Fruit fly (Drosophila melanogaster) whole organism, embryonic: Measurements from ENCODE around the gene CG12081.

Source experiments
- Atf-2 ChIP-seq: fragments of 200-800 bp; sonication (Bioruptor generic); optimal IDR thresholded peaks from 2 replicates; lab custom pipeline; 2016; ENCODE audit warnings: missing biosample characterization, missing genetic modification characterization
- Atf6 ChIP-seq: fragments of 200-800 bp; sonication (Bioruptor generic); IDR thresholded peaks from 2 replicates; pipeline ENCODE4 v1.3.6; 2022; ENCODE audit warnings: missing biosample characterization, missing genetic modification characterization
- BEAF-32 ChIP-seq: fragments of 200-800 bp; sonication (Bioruptor generic); optimal IDR thresholded peaks from 3 replicates; lab custom pipeline; 2017; ENCODE audit warnings: missing biosample characterization, missing genetic modification characterization, mild to moderate bottlenecking, moderate library complexity, missing genetic modification reagents
- Bgb ChIP-seq: fragments of 200-800 bp; sonication (Bioruptor generic); IDR thresholded peaks from 2 replicates; pipeline ENCODE4 v1.3.6; 2022; ENCODE audit warnings: missing biosample characterization, missing genetic modification characterization; ENCODE audit not compliant: partially characterized antibody
- CG10209 ChIP-seq: fragments of 200-800 bp; sonication (Bioruptor generic); optimal IDR thresholded peaks from 3 replicates; lab custom pipeline; 2017; ENCODE audit warnings: missing biosample characterization, mild to moderate bottlenecking, missing genetic modification characterization, missing genetic modification reagents
- CG10321 ChIP-seq: fragments of 200-800 bp; sonication (Bioruptor generic); IDR thresholded peaks from 2 replicates; pipeline ENCODE4 v1.3.6; 2022; ENCODE audit warnings: missing biosample characterization, missing genetic modification characterization
- CG11085 ChIP-seq: fragments of 200-800 bp; sonication (Bioruptor generic); IDR thresholded peaks from 2 replicates; pipeline ENCODE4 v1.3.6; 2022; ENCODE audit warnings: missing biosample characterization, missing genetic modification characterization
- CG12071 ChIP-seq: fragments of 200-800 bp; sonication (Bioruptor generic); optimal IDR thresholded peaks from 3 replicates; lab custom pipeline; 2018; ENCODE audit warnings: missing biosample characterization, mild to moderate bottlenecking, missing genetic modification characterization
- CG13894 ChIP-seq: fragments of 200-800 bp; sonication (Bioruptor generic); optimal IDR thresholded peaks from 3 replicates; lab custom pipeline; 2018; ENCODE audit warnings: missing biosample characterization, mild to moderate bottlenecking, missing genetic modification characterization, moderate library complexity
- CG15011 ChIP-seq: fragments of 200-800 bp; sonication (Bioruptor generic); optimal IDR thresholded peaks from 3 replicates; lab custom pipeline; 2018; ENCODE audit warnings: missing biosample characterization, mild to moderate bottlenecking, missing genetic modification characterization
- CG15073 ChIP-seq: fragments of 200-800 bp; sonication (Bioruptor generic); optimal IDR thresholded peaks from 2 replicates; lab custom pipeline; 2016; ENCODE audit warnings: missing biosample characterization, missing genetic modification characterization
- CG15696 ChIP-seq: fragments of 200-800 bp; sonication (Bioruptor generic); optimal IDR thresholded peaks from 2 replicates; lab custom pipeline; 2019; ENCODE audit warnings: missing biosample characterization, mild to moderate bottlenecking, missing genetic modification characterization, moderate library complexity
- CG16813 ChIP-seq: fragments of 200-800 bp; sonication (Bioruptor generic); IDR thresholded peaks from 3 replicates; pipeline ENCODE4 v1.3.6; 2022; ENCODE audit warnings: missing biosample characterization, missing genetic modification characterization; ENCODE audit not compliant: partially characterized antibody
- CG17361 ChIP-seq: fragments of 200-800 bp; sonication (Bioruptor generic); IDR thresholded peaks from 3 replicates; pipeline ENCODE4 v1.3.6; 2022; ENCODE audit warnings: missing biosample characterization, missing genetic modification characterization
- CG18599 ChIP-seq: fragments of 200-800 bp; sonication (Bioruptor generic); optimal IDR thresholded peaks from 3 replicates; lab custom pipeline; 2017; ENCODE audit warnings: missing biosample characterization, missing genetic modification characterization, mild to moderate bottlenecking, moderate library complexity, missing genetic modification reagents
- CG2202 ChIP-seq: fragments of 200-800 bp; sonication (Bioruptor generic); optimal IDR thresholded peaks from 2 replicates; lab custom pipeline; 2018; ENCODE audit warnings: missing biosample characterization, mild to moderate bottlenecking, missing genetic modification characterization
- CG30403 ChIP-seq: fragments of 200-800 bp; sonication (Bioruptor generic); optimal IDR thresholded peaks from 3 replicates; lab custom pipeline; 2016; ENCODE audit warnings: missing biosample characterization, missing genetic modification characterization
- CG32767 ChIP-seq: fragments of 200-800 bp; sonication (Bioruptor generic); IDR thresholded peaks from 2 replicates; pipeline ENCODE4 v1.3.6; 2022; ENCODE audit warnings: missing biosample characterization, missing genetic modification characterization
- CG4404 ChIP-seq: fragments of 200-800 bp; sonication (Bioruptor generic); IDR thresholded peaks from 2 replicates; pipeline ENCODE4 v1.3.6; 2022; ENCODE audit warnings: missing biosample characterization, missing genetic modification characterization
- CG4854 ChIP-seq: fragments of 200-800 bp; sonication (Bioruptor generic); optimal IDR thresholded peaks from 2 replicates; lab custom pipeline; 2016; ENCODE audit warnings: missing biosample characterization, missing genetic modification characterization, inconsistent platforms
- CG6813 ChIP-seq: fragments of 200-800 bp; sonication (Bioruptor generic); optimal IDR thresholded peaks from 2 replicates; lab custom pipeline; 2017; ENCODE audit warnings: missing biosample characterization, missing genetic modification characterization, mild to moderate bottlenecking, moderate library complexity, missing genetic modification reagents
- CG8924 ChIP-seq: fragments of 200-800 bp; optimal IDR thresholded peaks from 3 replicates; lab custom pipeline; 2019; ENCODE audit warnings: missing biosample characterization, mild to moderate bottlenecking, missing genetic modification characterization, moderate library complexity
- Chrac-16 ChIP-seq: fragments of 200-800 bp; sonication (Bioruptor generic); optimal IDR thresholded peaks from 3 replicates; lab custom pipeline; 2016; ENCODE audit warnings: missing biosample characterization, missing genetic modification characterization
- Dref ChIP-seq: fragments of 200-800 bp; sonication (Bioruptor generic); IDR thresholded peaks from 2 replicates; pipeline ENCODE4 v1.3.6; 2022; ENCODE audit warnings: missing biosample characterization, missing genetic modification characterization
- H15 ChIP-seq: fragments of 200-800 bp; sonication (Bioruptor generic); IDR thresholded peaks from 3 replicates; pipeline ENCODE4 v1.3.6; 2022; ENCODE audit warnings: missing biosample characterization, missing genetic modification characterization
- H2.0 ChIP-seq: fragments of 200-800 bp; sonication (Bioruptor generic); IDR thresholded peaks from 2 replicates; pipeline ENCODE4 v1.3.6; 2022; ENCODE audit warnings: missing biosample characterization, missing genetic modification characterization
- HLHmδ ChIP-seq: fragments of 200-800 bp; sonication (Bioruptor generic); optimal IDR thresholded peaks from 2 replicates; lab custom pipeline; 2018; ENCODE audit warnings: missing biosample characterization, mild to moderate bottlenecking, missing genetic modification characterization, moderate library complexity
- Hmr ChIP-seq: fragments of 200-800 bp; sonication (Bioruptor generic); optimal IDR thresholded peaks from 3 replicates; lab custom pipeline; 2017; ENCODE audit warnings: mild to moderate bottlenecking, missing biosample characterization, missing genetic modification reagents, missing genetic modification characterization
- Hmx ChIP-seq: fragments of 200-800 bp; sonication (Bioruptor generic); optimal IDR thresholded peaks from 2 replicates; lab custom pipeline; 2016; ENCODE audit warnings: missing biosample characterization, missing genetic modification characterization
- Hsf ChIP-seq: fragments of 200-800 bp; sonication (Bioruptor generic); optimal IDR thresholded peaks from 3 replicates; lab custom pipeline; 2016; ENCODE audit warnings: missing biosample characterization, missing genetic modification characterization
- Lim3 ChIP-seq: fragments of 200-800 bp; sonication (Bioruptor generic); IDR thresholded peaks from 2 replicates; pipeline ENCODE4 v1.3.6; 2022; ENCODE audit warnings: missing biosample characterization, missing genetic modification characterization
- Lpt ChIP-seq: fragments of >200 bp; optimal IDR thresholded peaks from 2 replicates; lab custom pipeline; 2018; ENCODE audit warnings: missing biosample characterization, missing genetic modification characterization
- Max ChIP-seq: fragments of 200-800 bp; sonication (Bioruptor generic); optimal IDR thresholded peaks from 2 replicates; lab custom pipeline; 2016; ENCODE audit warnings: missing biosample characterization, mild to moderate bottlenecking, missing genetic modification characterization
- Oli ChIP-seq: fragments of 200-800 bp; sonication (Bioruptor generic); optimal IDR thresholded peaks from 2 replicates; lab custom pipeline; 2018; ENCODE audit warnings: missing biosample characterization, mild to moderate bottlenecking, missing genetic modification characterization, moderate library complexity
- Rfx ChIP-seq: fragments of 200-800 bp; sonication (Bioruptor generic); IDR thresholded peaks from 2 replicates; pipeline ENCODE4 v1.3.6; 2022; ENCODE audit warnings: missing biosample characterization, missing genetic modification characterization
- al ChIP-seq: fragments of 200-800 bp; sonication (Bioruptor generic); IDR thresholded peaks from 2 replicates; pipeline ENCODE4 v1.3.6; 2022; ENCODE audit warnings: missing biosample characterization, missing genetic modification characterization
- cwo ChIP-seq: fragments of 200-800 bp; sonication (Bioruptor generic); optimal IDR thresholded peaks from 3 replicates; lab custom pipeline; 2017; ENCODE audit warnings: missing biosample characterization, missing genetic modification characterization, mild to moderate bottlenecking, moderate library complexity, missing genetic modification reagents
- dm ChIP-seq: fragments of 200-800 bp; sonication (Bioruptor generic); optimal IDR thresholded peaks from 3 replicates; lab custom pipeline; 2016; ENCODE audit warnings: missing biosample characterization, missing genetic modification characterization
- dmrt99B ChIP-seq: fragments of 200-800 bp; sonication (Bioruptor generic); optimal IDR thresholded peaks from 2 replicates; lab custom pipeline; 2018; ENCODE audit warnings: missing biosample characterization, mild to moderate bottlenecking, missing genetic modification characterization, moderate library complexity
- eve ChIP-seq, 2 experiments: fragments of >200 bp; optimal IDR thresholded peaks; 2 replicates each; lab custom pipeline; 2017; ENCODE audit warnings: missing biosample characterization in 2 of 2, missing genetic modification characterization in 2 of 2
- gsb-n ChIP-seq: fragments of 200-800 bp; sonication (Bioruptor generic); optimal IDR thresholded peaks from 3 replicates; lab custom pipeline; 2018; ENCODE audit warnings: missing biosample characterization, mild to moderate bottlenecking, missing genetic modification characterization
- ham ChIP-seq: fragments of 200-800 bp; sonication (Bioruptor generic); IDR thresholded peaks from 2 replicates; pipeline ENCODE4 v1.3.6; 2022; ENCODE audit warnings: missing biosample characterization, missing genetic modification characterization
- hbn ChIP-seq: fragments of 200-800 bp; sonication (Bioruptor generic); IDR thresholded peaks from 2 replicates; pipeline ENCODE4 v1.3.6; 2022; ENCODE audit warnings: missing biosample characterization, missing genetic modification characterization; ENCODE audit not compliant: partially characterized antibody
- lmd ChIP-seq: fragments of 200-800 bp; sonication (Bioruptor generic); IDR thresholded peaks from 2 replicates; pipeline ENCODE4 v1.3.6; 2022; ENCODE audit warnings: missing biosample characterization, missing genetic modification characterization
- org-1 ChIP-seq: fragments of 200-800 bp; sonication (Bioruptor generic); optimal IDR thresholded peaks from 2 replicates; lab custom pipeline; 2017; ENCODE audit warnings: missing biosample characterization, missing genetic modification characterization
- phol ChIP-seq: fragments of 200-800 bp; sonication (Bioruptor generic); optimal IDR thresholded peaks from 3 replicates; lab custom pipeline; 2018; ENCODE audit warnings: missing biosample characterization, mild to moderate bottlenecking, missing genetic modification characterization, moderate library complexity
- sima ChIP-seq: fragments of 200-800 bp; sonication (Bioruptor generic); optimal IDR thresholded peaks from 2 replicates; lab custom pipeline; 2016; ENCODE audit warnings: missing biosample characterization, missing genetic modification characterization
- sob ChIP-seq: fragments of 200-800 bp; sonication (Bioruptor generic); IDR thresholded peaks from 2 replicates; pipeline ENCODE4 v1.3.6; 2022; ENCODE audit warnings: missing biosample characterization, missing genetic modification characterization
- tap ChIP-seq: fragments of 200-800 bp; optimal IDR thresholded peaks from 3 replicates; lab custom pipeline; 2019; ENCODE audit warnings: missing biosample characterization, mild to moderate bottlenecking, missing genetic modification characterization, moderate library complexity
- tio ChIP-seq: fragments of 200-800 bp; sonication (Bioruptor generic); optimal IDR thresholded peaks from 2 replicates; lab custom pipeline; 2017; ENCODE audit warnings: missing biosample characterization, missing genetic modification characterization, inconsistent platforms
- toy ChIP-seq: fragments of 200-800 bp; sonication (Bioruptor generic); IDR thresholded peaks from 2 replicates; pipeline ENCODE4 v1.3.6; 2022; ENCODE audit warnings: missing biosample characterization, missing genetic modification characterization
- wor ChIP-seq: fragments of 200-800 bp; sonication (Bioruptor generic); IDR thresholded peaks from 2 replicates; pipeline ENCODE4 v1.3.6; 2022; ENCODE audit warnings: missing biosample characterization, missing genetic modification characterization

Gene CG12081

dm6 chrX:8624867-8625266, 36.3 kb downstream of the CG12081 start (continued):
- TF ChIP-seq dmrt99B (tag; lab: Kevin White, UChicago) (no peak), cwo (GFP tag; lab: Kevin White, UChicago) (no peak), CG4404 (GFP tag; lab: Robert Waterston, UW) (no peak), phol (tag; lab: Kevin White, UChicago) (peak; percentile 76), CG15073 (GFP tag; lab: Kevin White, UChicago) (no peak), CG10209 (no peak), CG10321 (GFP tag; lab: Robert Waterston, UW) (peak; percentile 99), Hmr (GFP tag; lab: Kevin White, UChicago) (no peak), eve (GFP tag; optimal IDR thresholded peaks at IDR 0.05; lab: Kevin White, UChicago) (no peak), Lim3 (GFP tag; lab: Robert Waterston, UW) (no peak), org-1 (GFP tag; lab: Kevin White, UChicago) (no peak), hbn (GFP tag; lab: Robert Waterston, UW) (no peak), Hsf (GFP tag; lab: Kevin White, UChicago) (no peak), CG32767 (GFP tag; lab: Robert Waterston, UW) (no peak), sob (GFP tag; lab: Robert Waterston, UW) (peak; percentile 11; the same call in 1 of the 2 replicates), lmd (no peak), Max (no peak), CG8924 (peak; percentile 1), wor (GFP tag; lab: Robert Waterston, UW) (no peak), Dref (no peak), toy (no peak), CG12071 (GFP tag; lab: Kevin White, UChicago) (peak; percentile 16), CG17361 (no peak), Chrac-16 (GFP tag; lab: Kevin White, UChicago) (no peak), Atf-2 (GFP tag; lab: Kevin White, UChicago) (no peak), Atf6 (GFP tag; lab: Robert Waterston, UW) (no peak), HLHmδ (GFP tag; lab: Kevin White, UChicago) (peak; percentile 71), gsb-n (tag; lab: Kevin White, UChicago) (peak; percentile 67), H2.0 (no peak), sima (GFP tag; lab: Kevin White, UChicago) (no peak), H15 (GFP tag; lab: Robert Waterston, UW) (no peak), ham (GFP tag; lab: Robert Waterston, UW) (no peak), BEAF-32 (no peak), CG13894 (tag; lab: Kevin White, UChicago) (no peak), Hmx (no peak), CG2202 (peak; percentile 6), CG16813 (GFP tag; lab: Robert Waterston, UW) (no peak), Bgb (peak; percentile 41; the same call in 1 of the 2 replicates), Rfx (GFP tag; lab: Robert Waterston, UW) (0 out of 2 replicates have a peak, but pooled peaks have one; percentile 8), tap (no peak), CG15696 (no peak), dm (GFP tag; lab: Kevin White, UChicago) (no peak), al (no peak), CG15011 (no peak), CG18599 (GFP tag; lab: Kevin White, UChicago) (no peak), CG30403 (GFP tag; lab: Kevin White, UChicago) (no peak), CG4854 (GFP tag; lab: Kevin White, UChicago) (no peak), tio (GFP tag; lab: Kevin White, UChicago) (no peak), CG11085 (GFP tag; lab: Robert Waterston, UW) (no peak), Oli (tag; lab: Kevin White, UChicago) (no peak), CG6813 (GFP tag; lab: Kevin White, UChicago) (no peak), Lpt (GFP tag; lab: Kevin White, UChicago) (no peak)
